Worm (Caenorhabditis elegans): ENCODE data around the gene C07H4.1.
A peak's percentile ranks its signal among the peaks of the same experiment; 100 is the strongest.

Gene C07H4.1

DNA sequence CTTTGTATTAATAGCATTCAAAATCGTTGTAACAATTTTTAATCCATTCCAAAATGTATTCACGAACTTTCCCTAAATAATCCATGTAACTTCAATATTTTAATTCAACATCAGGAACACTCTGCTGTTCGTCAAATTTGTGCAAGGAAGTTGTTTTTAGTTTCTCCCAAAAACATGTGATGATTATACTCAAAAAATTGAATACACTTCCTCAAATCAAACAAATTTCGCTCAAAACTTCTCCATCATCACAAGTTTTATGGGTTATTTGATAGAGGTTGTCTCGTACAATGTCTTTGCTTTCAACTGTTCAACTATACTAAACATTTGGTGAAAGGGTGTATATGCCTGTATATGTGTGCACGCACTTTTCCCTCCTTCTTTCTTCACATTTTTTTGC lies 31.5 kb upstream of the C07H4.1 start:
- no peak for TF ChIP-seq vab-15 (tag; optimal IDR thresholded peaks at IDR 0.05)

DNA sequence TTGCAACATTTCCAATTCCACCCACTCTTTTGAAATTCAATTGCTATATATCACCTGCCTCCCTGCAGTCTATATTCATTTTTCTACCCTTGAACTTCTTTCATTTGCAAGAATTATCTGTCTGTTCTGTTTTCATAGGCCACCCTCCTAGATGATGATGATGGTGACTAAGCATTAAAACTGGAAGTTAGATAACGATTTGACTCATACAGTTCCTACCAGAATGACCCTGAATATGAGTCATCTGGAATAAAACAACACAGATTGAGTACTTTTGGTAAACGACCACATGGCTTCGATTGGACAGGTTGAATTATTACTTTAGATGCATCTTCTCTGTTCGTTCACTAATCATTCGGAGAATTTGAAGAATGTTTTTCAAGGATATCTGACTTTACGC lies 30.9 kb upstream of the C07H4.1 start:
- TF ChIP-seq snpc-4 (tag; optimal IDR thresholded peaks at IDR 0.05): no peak
- TF ChIP-seq nhr-85 (tag): peak; percentile 69
- no peak for TF ChIP-seq ceh-8 (GFP tag; optimal IDR thresholded peaks at IDR 0.05)

DNA sequence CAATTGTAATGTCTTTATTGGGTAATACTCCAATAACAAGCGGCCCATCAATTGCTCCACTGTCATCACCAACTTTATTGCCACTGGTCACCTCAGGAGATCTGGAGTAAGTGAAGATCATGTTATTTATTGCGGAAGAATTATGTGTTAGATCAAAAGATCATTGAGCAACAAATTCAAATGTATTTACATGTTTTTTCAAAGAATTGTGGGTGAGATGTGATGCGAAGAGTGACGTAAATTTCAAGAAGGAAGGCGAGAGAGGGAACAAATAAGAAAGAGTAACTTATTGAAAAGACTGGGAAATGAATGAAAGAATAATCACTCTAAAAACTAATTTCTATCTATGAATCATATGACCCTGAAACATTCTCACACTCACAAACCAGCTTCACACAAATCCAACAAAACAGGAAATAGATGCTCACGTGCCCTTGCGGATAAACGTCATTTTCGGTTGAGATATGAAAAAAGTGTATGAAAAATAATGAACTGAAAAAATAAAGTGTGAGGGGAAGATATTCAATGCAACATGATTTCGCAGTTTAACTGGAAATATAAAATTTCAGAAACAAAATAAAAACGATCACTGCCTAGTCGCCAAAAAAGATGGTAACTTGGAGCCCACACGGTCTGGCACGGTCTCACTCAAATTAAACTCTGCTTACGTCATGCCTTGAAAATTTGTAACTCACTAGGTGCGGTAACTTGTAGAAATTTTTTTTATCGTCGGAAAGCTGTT lies 27.5 kb upstream of the C07H4.1 start:
- TF ChIP-seq dsc-1 (tag; optimal IDR thresholded peaks at IDR 0.05): peak; percentile 42
- no peak for TF ChIP-seq elt-3 (tag; optimal IDR thresholded peaks at IDR 0.05)
- peak; percentile 53 for TF ChIP-seq nhr-47 (tag; optimal IDR thresholded peaks at IDR 0.05)
- TF ChIP-seq fkh-8 (tag; optimal IDR thresholded peaks at IDR 0.05): peak; percentile 75
- TF ChIP-seq unc-86 (tag; optimal IDR thresholded peaks at IDR 0.05): peak; percentile 57
- TF ChIP-seq nhr-71 (tag; optimal IDR thresholded peaks at IDR 0.05): peak; percentile 47
- TF ChIP-seq C16A3.4 (tag; optimal IDR thresholded peaks at IDR 0.05): no peak
- TF ChIP-seq lin-14 (GFP tag; optimal IDR thresholded peaks at IDR 0.05): peak; percentile 55
- no peak for TF ChIP-seq efl-1 (optimal IDR thresholded peaks at IDR 0.05)
- TF ChIP-seq efl-1 (GFP tag; optimal IDR thresholded peaks at IDR 0.05 in 1 of 2): peak in 1 of 2 experiments; percentile 55
- no peak for TF ChIP-seq C04F5.9 (tag; optimal IDR thresholded peaks at IDR 0.05)
- peak; percentile 8 for TF ChIP-seq fkh-10 (GFP tag; optimal IDR thresholded peaks at IDR 0.05)

DNA sequence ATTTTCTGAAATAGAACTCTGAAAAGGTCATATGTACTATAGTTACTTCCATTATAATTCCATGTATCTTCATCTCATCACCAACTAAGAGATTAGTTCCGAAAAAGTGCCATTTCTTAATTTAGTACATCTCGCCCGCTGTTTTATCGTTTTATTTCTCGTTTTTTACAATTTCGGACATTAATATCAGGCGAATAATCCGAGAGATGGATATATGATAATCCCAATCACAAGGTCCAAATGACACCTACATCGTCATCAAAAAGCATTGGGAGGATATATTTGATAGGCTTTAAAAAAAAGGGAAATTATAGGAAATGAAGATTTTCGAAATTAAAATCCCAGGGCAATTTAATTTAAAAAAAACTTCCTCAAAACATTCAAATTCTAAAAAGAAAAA lies 26.8 kb upstream of the C07H4.1 start:
- TF ChIP-seq unc-86 (tag; optimal IDR thresholded peaks at IDR 0.05) (no peak), egl-13 (tag; optimal IDR thresholded peaks at IDR 0.05) (peak; percentile 5), efl-1 (optimal IDR thresholded peaks at IDR 0.05) (no peak), efl-1 (GFP tag; optimal IDR thresholded peaks at IDR 0.05 in 1 of 2) (peak in 1 of 2 experiments; percentile 51), pax-3 (tag; optimal IDR thresholded peaks at IDR 0.05) (peak; percentile 40), nhr-47 (tag; optimal IDR thresholded peaks at IDR 0.05) (peak; percentile 8), sox-4 (tag; optimal IDR thresholded peaks at IDR 0.05) (peak; percentile 28), snpc-4 (tag; optimal IDR thresholded peaks at IDR 0.05) (no peak), ceh-82 (tag; optimal IDR thresholded peaks at IDR 0.05) (no peak), fkh-8 (tag; optimal IDR thresholded peaks at IDR 0.05) (peak; percentile 56), irx-1 (tag; optimal IDR thresholded peaks at IDR 0.05) (no peak), dsc-1 (tag; optimal IDR thresholded peaks at IDR 0.05) (peak; percentile 93)

DNA sequence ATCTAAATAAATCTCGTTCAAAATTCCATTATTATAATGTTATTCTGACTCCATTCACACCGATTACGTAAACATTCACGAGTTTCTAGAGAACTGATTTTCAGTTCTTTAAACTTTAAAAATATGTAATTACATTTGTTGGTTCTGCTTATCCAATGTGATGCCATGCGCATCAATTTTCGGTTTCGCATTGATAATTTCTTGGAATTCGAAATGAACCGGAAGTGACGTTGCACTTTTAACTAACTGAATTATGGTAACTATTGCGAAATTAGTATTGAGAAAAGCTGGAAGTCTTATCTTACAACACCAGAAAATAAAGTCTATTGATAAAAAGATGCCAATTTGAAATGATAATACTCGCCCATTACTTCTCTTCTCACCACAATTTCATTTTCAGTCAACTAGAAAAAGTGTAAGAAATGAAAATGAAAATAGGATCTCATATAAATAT lies 24.3 kb upstream of the C07H4.1 start:
- TF ChIP-seq unc-30 (tag; optimal IDR thresholded peaks at IDR 0.05): no peak
- no peak for TF ChIP-seq snpc-4 (tag; optimal IDR thresholded peaks at IDR 0.05)
- no peak for TF ChIP-seq ces-1 (GFP tag; optimal IDR thresholded peaks at IDR 0.05)
- no peak for TF ChIP-seq efl-3 (GFP tag; optimal IDR thresholded peaks at IDR 0.05)
- TF ChIP-seq lin-39 (tag; optimal IDR thresholded peaks at IDR 0.05): no peak
- no peak for TF ChIP-seq pag-3 (tag; optimal IDR thresholded peaks at IDR 0.05; ENCODE audit: borderline replicate concordance, insufficient read depth)
- no peak for TF ChIP-seq unc-98 (GFP tag; IDR thresholded peaks at IDR 0.05)
- TF ChIP-seq mep-1 (tag; optimal IDR thresholded peaks at IDR 0.05): peak; percentile 9
- TF ChIP-seq lin-35 (GFP tag; optimal IDR thresholded peaks at IDR 0.05): peak in 1 of 2 experiments; percentile 32
- peak; percentile 93 for TF ChIP-seq dsc-1 (tag; optimal IDR thresholded peaks at IDR 0.05)
- peak; percentile 67 for TF ChIP-seq lin-14 (GFP tag; optimal IDR thresholded peaks at IDR 0.05)
- TF ChIP-seq nhr-19 (GFP tag; conservative IDR thresholded peaks at IDR 0.05): peak; percentile 15; the same call in 1 of the 2 replicates
- TF ChIP-seq ama-1 (optimal IDR thresholded peaks at IDR 0.05): no peak
- no peak for TF ChIP-seq aly-2 (tag; optimal IDR thresholded peaks at IDR 0.05)
- no peak for TF ChIP-seq grh-1 (GFP tag; IDR thresholded peaks at IDR 0.05)
- TF ChIP-seq nhr-20 (tag; optimal IDR thresholded peaks at IDR 0.05): peak; percentile 51
- TF ChIP-seq fkh-4 (tag; optimal IDR thresholded peaks at IDR 0.05; ENCODE audit: borderline replicate concordance): no peak
- no peak for TF ChIP-seq jun-1 (tag; optimal IDR thresholded peaks at IDR 0.05)
- no peak for TF ChIP-seq rnt-1 (tag; optimal IDR thresholded peaks at IDR 0.05)
- no peak for TF ChIP-seq mdl-1 (tag; optimal IDR thresholded peaks at IDR 0.05)
- TF ChIP-seq tbx-2 (tag; optimal IDR thresholded peaks at IDR 0.05): peak; percentile 7
- TF ChIP-seq nhr-11 (tag; optimal IDR thresholded peaks at IDR 0.05): peak; percentile 69
- peak; percentile 92 for TF ChIP-seq fkh-8 (tag; optimal IDR thresholded peaks at IDR 0.05)
- TF ChIP-seq elt-3 (tag; optimal IDR thresholded peaks at IDR 0.05): no peak
- no peak for TF ChIP-seq hlh-4 (tag; optimal IDR thresholded peaks at IDR 0.05)
- TF ChIP-seq aha-1 (tag; optimal IDR thresholded peaks at IDR 0.05): no peak
- TF ChIP-seq Y116A8C.19 (tag; optimal IDR thresholded peaks at IDR 0.05; ENCODE audit: borderline replicate concordance): no peak
